Fruit fly (Drosophila melanogaster) whole organism, wandering third instar larva: Measurements from ENCODE around the gene CG14650.
A peak's percentile ranks its signal among the peaks of the same experiment; 100 is the strongest.

Source experiments
- Abd-B ChIP-seq: fragments of >200 bp; optimal IDR thresholded peaks from 2 replicates; lab custom pipeline; 2017; ENCODE audit warnings: missing biosample characterization, missing genetic modification characterization
- CG32264 ChIP-seq: fragments of 200-800 bp; sonication (Bioruptor generic); optimal IDR thresholded peaks from 2 replicates; lab custom pipeline; 2016; ENCODE audit warnings: missing biosample characterization, missing genetic modification characterization
- CG9705 ChIP-seq: fragments of 200-800 bp; sonication (Bioruptor generic); optimal IDR thresholded peaks from 2 replicates; lab custom pipeline; 2018; ENCODE audit warnings: missing biosample characterization, mild to moderate bottlenecking, missing genetic modification characterization
- CrebA ChIP-seq: fragments of 200-800 bp; sonication (Bioruptor generic); optimal IDR thresholded peaks from 2 replicates; lab custom pipeline; 2016; ENCODE audit warnings: missing biosample characterization, mild to moderate bottlenecking, missing genetic modification characterization, borderline replicate concordance
- Dfd ChIP-seq: fragments of >200 bp; optimal IDR thresholded peaks from 2 replicates; lab custom pipeline; 2017; ENCODE audit warnings: missing biosample characterization, missing genetic modification characterization
- Dif ChIP-seq: fragments of 200-275, 200-300 bp; sonication (Bioruptor generic); optimal IDR thresholded peaks from 2 replicates; lab custom pipeline; 2018; ENCODE audit warnings: missing biosample characterization, missing genetic modification characterization; ENCODE audit not compliant: partially characterized antibody
- GATAd ChIP-seq: sonication (Bioruptor generic); optimal IDR thresholded peaks from 2 replicates; lab custom pipeline; 2016; ENCODE audit warnings: missing biosample characterization, missing genetic modification characterization
- HLH106 ChIP-seq: fragments of 200-800 bp; optimal IDR thresholded peaks from 3 replicates; lab custom pipeline; 2019; ENCODE audit warnings: missing biosample characterization, mild to moderate bottlenecking, missing genetic modification characterization, moderate library complexity
- Hnf4 ChIP-seq: fragments of 200-800 bp; sonication (Bioruptor generic); optimal IDR thresholded peaks from 2 replicates; lab custom pipeline; 2016; ENCODE audit warnings: missing biosample characterization, mild to moderate bottlenecking, missing genetic modification characterization
- Hr78 ChIP-seq: fragments of >200 bp; optimal IDR thresholded peaks from 2 replicates; lab custom pipeline; 2017; ENCODE audit warnings: missing biosample characterization, missing genetic modification characterization
- Hr83 ChIP-seq: fragments of 200-300 bp; sonication (Bioruptor generic); optimal IDR thresholded peaks from 2 replicates; lab custom pipeline; 2016; ENCODE audit warnings: missing biosample characterization, mild to moderate bottlenecking, missing genetic modification characterization, moderate library complexity; ENCODE audit not compliant: poor library complexity, severe bottlenecking
- Jra ChIP-seq: sonication (Bioruptor generic); optimal IDR thresholded peaks from 2 replicates; lab custom pipeline; 2016; ENCODE audit warnings: missing biosample characterization, missing genetic modification characterization
- Mio ChIP-seq: sonication (Bioruptor generic); optimal IDR thresholded peaks from 2 replicates; lab custom pipeline; 2016; ENCODE audit warnings: missing biosample characterization, missing genetic modification characterization
- Myc ChIP-seq: fragments of >200 bp; optimal IDR thresholded peaks from 2 replicates; lab custom pipeline; 2017
- N ChIP-seq: fragments of >200 bp; optimal IDR thresholded peaks from 2 replicates; lab custom pipeline; 2018; ENCODE audit warnings: missing biosample characterization, missing external identifiers, missing genetic modification characterization
- OdsH ChIP-seq: fragments of 200-800 bp; sonication (Bioruptor generic); optimal IDR thresholded peaks from 2 replicates; lab custom pipeline; 2016; ENCODE audit warnings: missing biosample characterization, mild to moderate bottlenecking, missing genetic modification characterization
- Rel ChIP-seq, 2 experiments: fragments of 200-800 bp; sonication (Bioruptor generic) in 1 of 2; optimal IDR thresholded peaks; 2 replicates in 1 of 2; 3 replicates in 1 of 2; lab custom pipeline; 2016 to 2019; ENCODE audit warnings: mild to moderate bottlenecking in 2 of 2, missing biosample characterization in 2 of 2, missing genetic modification characterization in 2 of 2, moderate library complexity in 1 of 2
- Sp1 ChIP-seq: fragments of 200-800 bp; sonication (Bioruptor generic); optimal IDR thresholded peaks from 3 replicates; lab custom pipeline; 2019; ENCODE audit warnings: missing biosample characterization, mild to moderate bottlenecking, missing genetic modification characterization, moderate library complexity
- Vsx2 ChIP-seq: fragments of 200-300, 225-300 bp; sonication (Bioruptor generic); optimal IDR thresholded peaks from 2 replicates; lab custom pipeline; 2018; ENCODE audit warnings: missing biosample characterization, missing genetic modification characterization; ENCODE audit not compliant: partially characterized antibody
- br ChIP-seq: fragments of 200-800 bp; sonication (Bioruptor generic); optimal IDR thresholded peaks from 2 replicates; lab custom pipeline; 2016; ENCODE audit warnings: missing biosample characterization, missing genetic modification characterization
- brk ChIP-seq: fragments of 200-800 bp; sonication (Bioruptor generic); optimal IDR thresholded peaks from 2 replicates; lab custom pipeline; 2016; ENCODE audit warnings: missing biosample characterization, mild to moderate bottlenecking, missing genetic modification characterization
- dl ChIP-seq, 2 experiments: fragments of 175-275, 200-275 bp in 1 of 2; fragments of 200-275 bp in 1 of 2; sonication (Bioruptor generic); optimal IDR thresholded peaks; lab custom pipeline; 2018; ENCODE audit warnings: mild to moderate bottlenecking in 2 of 2, missing biosample characterization in 2 of 2, missing genetic modification characterization in 2 of 2, moderate library complexity in 2 of 2; ENCODE audit not compliant: partially characterized antibody in 2 of 2, insufficient read depth in 1 of 2
- dmrt93B ChIP-seq: fragments of 200-800 bp; sonication (Bioruptor generic); optimal IDR thresholded peaks from 2 replicates; lab custom pipeline; 2018; ENCODE audit warnings: missing biosample characterization, mild to moderate bottlenecking, missing genetic modification characterization
- dsf ChIP-seq: sonication (Bioruptor generic); optimal IDR thresholded peaks from 2 replicates; lab custom pipeline; 2016; ENCODE audit warnings: missing biosample characterization, missing genetic modification characterization, borderline replicate concordance
- ey ChIP-seq: fragments of 200-800 bp; sonication (Bioruptor generic); optimal IDR thresholded peaks from 2 replicates; lab custom pipeline; 2016; ENCODE audit warnings: missing biosample characterization, missing genetic modification characterization
- foxo ChIP-seq, 2 experiments: fragments of 200-800 bp; sonication (Bioruptor generic); optimal IDR thresholded peaks; 2 replicates in 1 of 2; 3 replicates in 1 of 2; lab custom pipeline; 2016 to 2017; ENCODE audit warnings: missing biosample characterization in 2 of 2, missing genetic modification characterization in 2 of 2
- fru ChIP-seq: fragments of 200-800 bp; sonication (Bioruptor generic); optimal IDR thresholded peaks from 3 replicates; lab custom pipeline; 2016; ENCODE audit warnings: missing biosample characterization, mild to moderate bottlenecking, missing genetic modification characterization
- h ChIP-seq: fragments of 200-800 bp; sonication (Bioruptor generic); optimal IDR thresholded peaks from 3 replicates; lab custom pipeline; 2016; ENCODE audit warnings: missing biosample characterization, mild to moderate bottlenecking, missing genetic modification characterization
- jim ChIP-seq: fragments of 175-275, 200-325 bp; sonication (Bioruptor generic); optimal IDR thresholded peaks from 2 replicates; lab custom pipeline; 2016; ENCODE audit warnings: missing biosample characterization, mild to moderate bottlenecking, missing genetic modification characterization
- lola ChIP-seq: fragments of >200 bp; optimal IDR thresholded peaks from 2 replicates; lab custom pipeline; 2017; ENCODE audit warnings: missing biosample characterization, missing genetic modification characterization
- pan ChIP-seq: fragments of >200 bp; optimal IDR thresholded peaks from 2 replicates; lab custom pipeline; 2017
- psq ChIP-seq: fragments of 200-800 bp; sonication (Bioruptor generic); optimal IDR thresholded peaks from 3 replicates; lab custom pipeline; 2017; ENCODE audit warnings: missing biosample characterization, mild to moderate bottlenecking, missing genetic modification characterization, moderate library complexity
- rgr ChIP-seq: fragments of 200-800 bp; sonication (Bioruptor generic); optimal IDR thresholded peaks from 3 replicates; lab custom pipeline; 2016; ENCODE audit warnings: missing biosample characterization, mild to moderate bottlenecking, missing genetic modification characterization
- sage ChIP-seq: fragments of 200-800 bp; sonication (Bioruptor generic); optimal IDR thresholded peaks from 2 replicates; lab custom pipeline; 2016; ENCODE audit warnings: missing biosample characterization, mild to moderate bottlenecking, missing genetic modification characterization
- sv ChIP-seq: fragments of 200-800 bp; sonication (Bioruptor generic); optimal IDR thresholded peaks from 3 replicates; lab custom pipeline; 2016; ENCODE audit warnings: missing biosample characterization, missing genetic modification characterization
- tai ChIP-seq: sonication (Bioruptor generic); optimal IDR thresholded peaks from 2 replicates; lab custom pipeline; 2016; ENCODE audit warnings: missing biosample characterization, missing genetic modification characterization
- usp ChIP-seq: fragments of >200 bp; optimal IDR thresholded peaks from 2 replicates; lab custom pipeline; 2017; ENCODE audit warnings: missing biosample characterization, missing genetic modification characterization
- woc ChIP-seq: sonication (Bioruptor generic); optimal IDR thresholded peaks from 2 replicates; lab custom pipeline; 2016; ENCODE audit warnings: missing biosample characterization, mild to moderate bottlenecking, missing genetic modification characterization

CG14650 gene

DNA sequence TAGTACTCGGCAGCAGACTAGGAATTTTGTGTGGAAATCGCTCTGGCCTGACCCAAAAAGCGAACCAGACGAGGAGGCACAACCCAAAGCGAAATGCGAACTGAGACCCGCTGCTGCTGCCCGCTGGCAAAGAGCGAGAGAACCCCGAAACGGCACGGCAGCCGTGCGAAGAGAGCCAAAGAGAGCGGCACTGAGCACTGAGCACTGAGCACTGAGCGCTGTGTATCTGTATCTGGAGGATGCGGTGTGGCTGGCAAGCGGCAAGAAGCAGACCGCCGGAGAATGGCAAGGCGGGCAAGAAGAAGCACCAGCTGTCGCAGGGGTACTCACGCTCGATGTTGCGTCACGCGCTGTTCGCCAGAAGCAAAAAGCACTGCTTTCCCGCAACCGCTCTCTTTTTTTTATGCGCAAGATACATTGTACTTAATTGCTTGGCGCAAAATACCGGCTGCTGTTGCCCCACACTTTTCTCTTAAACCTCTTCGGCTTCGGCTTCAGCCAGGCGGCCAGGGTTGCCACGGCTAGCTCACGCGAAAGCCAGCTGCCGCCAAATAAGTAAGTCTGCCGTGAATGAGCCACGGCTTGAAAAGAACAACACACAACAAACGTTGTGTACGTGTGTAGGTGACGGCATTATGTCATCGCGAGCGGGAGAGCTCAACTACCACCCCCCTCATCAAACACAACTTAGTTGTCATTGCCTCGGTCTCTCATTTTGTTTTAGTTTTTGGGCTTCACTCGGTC lies 16.2 kb downstream of the CG14650 start:
- peak in 1 of 2 experiments; percentile 50 for TF ChIP-seq foxo (GFP tag; optimal IDR thresholded peaks at IDR 0.05; lab: Kevin White, UChicago)
- peak; percentile 22 for TF ChIP-seq rgr (GFP tag; lab: Kevin White, UChicago)
- peak; percentile 98 for TF ChIP-seq Vsx2 (GFP tag; lab: Kevin White, UChicago)
- no peak for TF ChIP-seq N (GFP tag; lab: Kevin White, UChicago)
- TF ChIP-seq br (GFP tag; lab: Kevin White, UChicago), result peak; percentile 33
- TF ChIP-seq jim (GFP tag; lab: Kevin White, UChicago), result no peak
- no peak for TF ChIP-seq brk (GFP tag; lab: Kevin White, UChicago)
- peak; percentile 25 for TF ChIP-seq Myc (lab: Kevin White, UChicago)
- TF ChIP-seq sage (GFP tag; lab: Kevin White, UChicago), result peak; percentile 44
- TF ChIP-seq Sp1 (GFP tag; lab: Kevin White, UChicago), result peak; percentile 13
- peak; percentile 91 for TF ChIP-seq Hr83 (GFP tag; lab: Kevin White, UChicago)
- no peak for TF ChIP-seq lola (GFP tag; lab: Kevin White, UChicago)
- peak; percentile 48 for TF ChIP-seq sv (GFP tag; lab: Kevin White, UChicago)
- peak; percentile 73 for TF ChIP-seq Jra (GFP tag; lab: Kevin White, UChicago)
- TF ChIP-seq h (GFP tag; lab: Kevin White, UChicago), result peak; percentile 63
- peak; percentile 98 to 99 for TF ChIP-seq dl (GFP tag; optimal IDR thresholded peaks at IDR 0.05; lab: Kevin White, UChicago; ENCODE audit: insufficient read depth in 1 of 2, partially characterized antibody in 2 of 2)
- no peak for TF ChIP-seq GATAd (GFP tag; lab: Kevin White, UChicago)
- TF ChIP-seq Dfd (GFP tag; lab: Kevin White, UChicago), result no peak
- no peak for TF ChIP-seq woc (GFP tag; lab: Kevin White, UChicago)
- TF ChIP-seq Hr78, result no peak
- TF ChIP-seq ey (GFP tag; lab: Kevin White, UChicago), result no peak
- peak; percentile 100 for TF ChIP-seq Dif (GFP tag; lab: Kevin White, UChicago)
- no peak for TF ChIP-seq CG32264
- no peak for TF ChIP-seq dmrt93B (GFP tag; lab: Kevin White, UChicago)
- peak; percentile 41 for TF ChIP-seq fru (GFP tag; lab: Kevin White, UChicago)
- TF ChIP-seq HLH106, result peak; percentile 51
- no peak for TF ChIP-seq Abd-B (GFP tag; lab: Kevin White, UChicago)
- no peak for TF ChIP-seq tai
- no peak for TF ChIP-seq Mio (GFP tag; lab: Kevin White, UChicago)
- peak; percentile 43 for TF ChIP-seq CG9705 (GFP tag; lab: Kevin White, UChicago)
- TF ChIP-seq Hnf4 (GFP tag; lab: Kevin White, UChicago), result peak; percentile 7
- no peak for TF ChIP-seq Rel (GFP tag; optimal IDR thresholded peaks at IDR 0.05; lab: Kevin White, UChicago)
- peak; percentile 67 for TF ChIP-seq Rel (tag; optimal IDR thresholded peaks at IDR 0.05; lab: Kevin White, UChicago)
- no peak for TF ChIP-seq pan (lab: Kevin White, UChicago)
- no peak for TF ChIP-seq usp (GFP tag; lab: Kevin White, UChicago)
- peak; percentile 8 for TF ChIP-seq OdsH (GFP tag; lab: Kevin White, UChicago)
- no peak for TF ChIP-seq dsf (GFP tag; lab: Kevin White, UChicago)
- TF ChIP-seq CrebA (GFP tag; lab: Kevin White, UChicago), result no peak
- peak; percentile 35 for TF ChIP-seq psq

DNA sequence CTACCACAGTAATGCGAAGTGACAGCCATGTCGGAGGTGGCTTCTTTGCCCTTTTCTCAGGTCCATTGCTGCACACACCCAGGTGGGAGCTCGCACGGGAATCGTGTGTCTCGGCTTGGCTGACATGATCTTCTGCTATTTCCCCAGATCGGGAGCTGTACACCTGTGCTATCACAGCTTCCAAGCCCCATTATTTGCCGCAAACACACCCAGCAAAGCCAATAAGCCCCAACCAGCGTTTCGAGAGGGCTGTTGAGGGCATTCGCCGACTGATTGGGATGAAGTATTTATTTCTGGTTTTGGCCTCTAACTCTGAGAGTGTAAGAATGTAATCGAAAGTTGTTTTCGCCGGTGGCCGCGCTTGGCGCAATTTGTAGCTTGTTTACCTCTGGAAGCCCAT lies 20.4 kb downstream of the CG14650 start:
- no peak for TF ChIP-seq psq
- no peak for TF ChIP-seq dl (GFP tag; optimal IDR thresholded peaks at IDR 0.05; lab: Kevin White, UChicago; ENCODE audit: insufficient read depth in 1 of 2, partially characterized antibody in 2 of 2)
- no peak for TF ChIP-seq brk (GFP tag; lab: Kevin White, UChicago)
- no peak for TF ChIP-seq dmrt93B (GFP tag; lab: Kevin White, UChicago)
- no peak for TF ChIP-seq CrebA (GFP tag; lab: Kevin White, UChicago)
- TF ChIP-seq dsf (GFP tag; lab: Kevin White, UChicago), result no peak
- no peak for TF ChIP-seq rgr (GFP tag; lab: Kevin White, UChicago)
